Fruit fly (Drosophila melanogaster) ovary, adult (tissue): ENCODE measurements around the gene CG31068.

ENCODE experiments used
- CG17801 ChIP-seq: fragments of 200-800 bp; optimal IDR thresholded peaks from 2 replicates; lab custom pipeline; 2019; ENCODE audit warnings: missing biosample characterization, mild to moderate bottlenecking, missing genetic modification characterization, moderate library complexity; ENCODE audit not compliant: partially characterized antibody

Gene CG31068

dm6 chr3R:27273118-27274062 lies 39.9 kb downstream of the CG31068 start, which contains the start of gene CG5934:
Gene CG5934 (plus strand): TSS chr3R:27273705.
- TF ChIP-seq CG17801 (GFP tag; lab: Kevin White, UChicago), result no peak

DNA sequence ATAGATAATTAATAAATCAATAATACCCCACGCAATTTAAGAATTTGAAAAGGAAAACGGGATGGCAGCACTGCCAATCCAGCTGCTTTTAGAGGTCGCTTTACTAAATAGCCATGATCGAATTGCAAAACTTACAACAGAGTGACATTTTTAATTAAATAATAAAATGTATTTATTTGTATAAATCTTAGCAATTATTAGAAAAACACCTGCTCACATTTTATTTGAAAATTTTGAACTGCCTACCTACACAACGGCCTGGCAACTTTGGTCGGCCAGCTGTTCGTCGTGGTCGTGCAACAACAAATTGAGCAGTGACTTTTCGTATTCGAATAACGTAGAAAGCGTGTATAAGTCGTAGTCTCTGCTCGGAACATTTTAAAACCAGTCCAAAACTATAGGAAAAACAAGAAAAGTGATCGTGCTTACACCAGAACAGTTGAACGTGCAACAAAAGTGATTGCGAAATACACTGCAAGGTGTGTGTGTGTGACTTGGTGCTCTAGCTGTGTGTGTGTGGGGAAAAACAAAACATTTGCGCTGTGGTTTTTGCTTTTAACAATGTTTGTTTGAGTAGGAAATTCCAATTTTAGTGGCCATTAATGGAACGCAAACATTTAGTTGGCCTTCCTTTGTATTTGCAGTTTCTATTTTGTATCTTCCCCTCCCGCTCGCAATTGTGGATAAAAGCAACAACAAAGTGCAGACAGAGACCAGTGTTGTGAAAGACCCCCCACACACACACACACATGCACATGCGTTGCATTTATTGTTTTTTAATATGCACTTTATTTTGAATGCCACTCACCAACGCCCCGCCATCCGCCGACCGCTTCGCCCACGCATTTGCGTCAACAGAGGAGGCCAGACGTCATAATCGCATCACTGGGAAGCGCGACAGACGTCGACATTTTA lies 41.3 kb downstream of the CG31068 start, which contains the start of gene CG5938:
TSS of gene CG5938 (plus strand) at position 262 of the 915 bp plus-strand sequence.
- peak; percentile 1 for TF ChIP-seq CG17801 (GFP tag; lab: Kevin White, UChicago)

DNA sequence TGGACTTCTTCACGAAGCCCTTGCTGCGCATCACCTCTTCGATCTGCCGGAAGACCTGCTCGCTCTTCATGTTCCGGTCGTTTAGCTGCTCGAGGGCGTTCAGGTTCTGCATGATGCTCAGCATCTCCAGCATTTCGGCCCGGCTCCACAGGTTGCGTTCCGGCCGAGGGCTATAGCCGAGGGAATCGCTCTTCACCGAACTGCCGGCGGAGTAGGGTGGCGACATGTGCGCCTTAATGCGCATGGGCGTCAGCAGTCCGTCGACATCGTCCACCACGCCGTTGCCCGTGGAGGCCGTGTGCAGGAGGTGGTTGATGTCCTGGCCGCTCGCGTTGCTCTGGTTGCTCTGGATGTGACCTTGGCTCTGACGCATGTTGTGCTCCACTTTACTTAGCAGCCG lies 46.0 kb downstream of the CG31068 start:
- TF ChIP-seq CG17801 (GFP tag; lab: Kevin White, UChicago), result no peak

dm6 chr3R:27281022-27281810 lies 47.7 kb downstream of the CG31068 start:
- peak; percentile 76 for TF ChIP-seq CG17801 (GFP tag; lab: Kevin White, UChicago)

DNA sequence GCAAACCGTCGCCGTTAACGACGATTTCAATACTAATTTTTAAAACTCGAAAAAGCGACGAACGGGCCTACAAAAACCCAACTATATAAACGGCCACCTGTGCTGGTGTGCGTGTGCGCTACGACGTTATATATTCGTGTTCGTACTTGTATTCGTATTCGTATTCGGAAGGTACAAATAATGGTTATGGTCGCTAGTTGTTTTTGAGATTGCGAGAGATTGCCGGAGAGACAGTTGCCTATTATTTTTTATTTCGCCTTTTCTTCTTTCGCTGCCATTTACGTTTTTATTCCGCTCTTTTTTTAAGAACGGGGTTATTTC lies 48.3 kb downstream of the CG31068 start:
- no peak for TF ChIP-seq CG17801 (GFP tag; lab: Kevin White, UChicago)

DNA sequence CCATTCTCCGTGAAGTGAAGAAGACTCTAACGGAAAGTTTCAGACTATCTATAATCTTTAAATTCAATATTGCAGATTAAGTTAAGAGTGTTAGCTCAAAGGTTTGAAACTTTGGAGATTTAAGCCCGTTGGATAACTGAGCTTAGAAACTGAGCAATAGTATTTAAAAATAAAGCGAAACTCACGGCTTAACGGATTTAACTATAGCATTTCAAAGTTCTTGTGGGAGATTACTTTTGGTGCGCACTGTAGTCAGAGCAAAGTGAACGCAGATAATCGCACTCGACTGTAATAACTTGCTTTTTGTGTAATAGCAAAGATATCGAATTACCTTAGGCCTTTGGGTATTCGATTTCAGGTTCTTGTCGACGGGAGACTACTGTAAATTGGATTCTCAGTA lies 48.8 kb downstream of the CG31068 start, which contains the start of gene mrt:
TSS of gene mrt (minus strand) at position 376 of the 400 bp plus-strand sequence.
- peak; percentile 61 for TF ChIP-seq CG17801 (GFP tag; lab: Kevin White, UChicago)

dm6 chr3R:27283645-27284044 lies 50.1 kb downstream of the CG31068 start, which contains the start of gene CG3368:
Gene CG3368 (plus strand): TSS chr3R:27283780.
- no peak for TF ChIP-seq CG17801 (GFP tag; lab: Kevin White, UChicago)
